Worm (Caenorhabditis elegans): ENCODE measurements around the gene ctg-2.

Gene ctg-2

ce11 chrII:8488123-8488522 lies 26.7 kb upstream of the ctg-2 start:
- TF ChIP-seq dao-5 (tag; optimal IDR thresholded peaks at IDR 0.05): no peak
- no peak for TF ChIP-seq him-1 (tag; optimal IDR thresholded peaks at IDR 0.05)
- no peak for TF ChIP-seq W03F9.2 (tag; optimal IDR thresholded peaks at IDR 0.05)

ce11 chrII:8494228-8494717 lies 20.6 kb upstream of the ctg-2 start, which contains the start of gene M05D6.9:
Gene M05D6.9, plus strand, starts transcription at chrII:8494278.
- TF ChIP-seq W03F9.2 (tag; optimal IDR thresholded peaks at IDR 0.05): no peak
- no peak for TF ChIP-seq him-1 (tag; optimal IDR thresholded peaks at IDR 0.05)
- no peak for TF ChIP-seq dao-5 (tag; optimal IDR thresholded peaks at IDR 0.05)

DNA sequence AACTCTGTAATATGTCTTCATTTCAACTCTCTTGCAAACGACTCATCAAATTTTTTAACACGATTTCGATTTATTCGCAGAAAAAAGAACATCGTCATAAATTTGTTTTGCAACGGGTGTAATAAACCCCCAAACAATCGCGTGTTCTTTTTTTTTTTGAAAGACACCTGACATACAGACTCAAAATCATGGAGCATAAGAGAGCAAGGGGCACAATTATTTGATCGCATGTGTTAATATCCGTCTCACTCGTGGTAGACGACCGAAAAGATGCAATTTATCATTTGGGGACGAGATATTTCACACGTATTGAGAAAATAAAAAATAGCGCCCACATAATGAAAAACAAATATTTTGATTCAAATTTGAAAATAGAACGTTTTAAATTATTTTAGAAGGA lies 18.7 kb upstream of the ctg-2 start:
- TF ChIP-seq W03F9.2 (tag; optimal IDR thresholded peaks at IDR 0.05): no peak
- no peak for TF ChIP-seq dao-5 (tag; optimal IDR thresholded peaks at IDR 0.05)
- no peak for TF ChIP-seq him-1 (tag; optimal IDR thresholded peaks at IDR 0.05)

DNA sequence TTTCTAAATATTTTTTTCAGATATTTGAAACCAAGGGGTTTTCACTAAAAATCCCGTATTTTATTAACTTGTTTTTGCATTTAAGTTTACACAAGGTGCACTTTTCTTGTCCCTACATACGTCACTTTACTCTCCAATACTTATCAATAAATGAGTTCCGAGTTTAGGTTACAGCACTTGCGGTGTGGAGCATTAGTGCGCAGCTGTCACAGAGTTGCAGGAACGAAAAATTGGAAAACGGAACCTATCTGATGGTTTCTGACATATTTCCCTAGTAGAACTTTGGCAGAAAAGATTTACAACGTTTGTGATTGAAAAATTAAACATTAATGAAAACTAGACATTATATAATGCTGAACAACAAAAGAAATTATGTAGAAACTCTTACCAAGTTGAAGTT lies 16.7 kb upstream of the ctg-2 start:
- TF ChIP-seq W03F9.2 (tag; optimal IDR thresholded peaks at IDR 0.05) (no peak), him-1 (tag; optimal IDR thresholded peaks at IDR 0.05) (no peak), dao-5 (tag; optimal IDR thresholded peaks at IDR 0.05) (no peak)

DNA sequence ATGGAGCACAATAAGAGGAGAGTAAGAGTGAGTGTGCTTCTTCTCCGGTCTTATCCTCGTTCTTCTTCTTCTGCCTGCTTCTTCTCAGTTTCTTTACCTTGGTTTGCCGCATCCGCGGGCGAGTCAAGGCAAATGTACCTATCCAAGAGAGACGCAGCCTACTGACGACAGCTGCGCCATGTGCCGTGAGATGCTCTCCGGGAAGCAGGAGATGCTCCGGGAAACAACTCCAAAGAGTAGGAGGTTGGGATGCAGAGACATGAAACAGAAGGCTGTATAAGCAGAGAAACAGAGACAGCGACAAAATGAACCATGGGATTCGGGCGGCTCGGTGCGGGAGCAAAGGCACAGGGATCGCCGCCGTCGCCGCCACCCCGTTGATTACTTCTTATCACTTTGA lies 15.8 kb upstream of the ctg-2 start:
- TF ChIP-seq W03F9.2 (tag; optimal IDR thresholded peaks at IDR 0.05): no peak
- no peak for TF ChIP-seq dao-5 (tag; optimal IDR thresholded peaks at IDR 0.05)
- TF ChIP-seq him-1 (tag; optimal IDR thresholded peaks at IDR 0.05): no peak

ce11 chrII:8504074-8504724 lies 10.7 kb upstream of the ctg-2 start:
- TF ChIP-seq W03F9.2 (tag; optimal IDR thresholded peaks at IDR 0.05): no peak
- TF ChIP-seq dao-5 (tag; optimal IDR thresholded peaks at IDR 0.05): no peak
- TF ChIP-seq him-1 (tag; optimal IDR thresholded peaks at IDR 0.05): no peak

ce11 chrII:8506759-8507158 lies 8.1 kb upstream of the ctg-2 start:
- no peak for TF ChIP-seq W03F9.2 (tag; optimal IDR thresholded peaks at IDR 0.05)
- no peak for TF ChIP-seq dao-5 (tag; optimal IDR thresholded peaks at IDR 0.05)
- no peak for TF ChIP-seq him-1 (tag; optimal IDR thresholded peaks at IDR 0.05)

DNA sequence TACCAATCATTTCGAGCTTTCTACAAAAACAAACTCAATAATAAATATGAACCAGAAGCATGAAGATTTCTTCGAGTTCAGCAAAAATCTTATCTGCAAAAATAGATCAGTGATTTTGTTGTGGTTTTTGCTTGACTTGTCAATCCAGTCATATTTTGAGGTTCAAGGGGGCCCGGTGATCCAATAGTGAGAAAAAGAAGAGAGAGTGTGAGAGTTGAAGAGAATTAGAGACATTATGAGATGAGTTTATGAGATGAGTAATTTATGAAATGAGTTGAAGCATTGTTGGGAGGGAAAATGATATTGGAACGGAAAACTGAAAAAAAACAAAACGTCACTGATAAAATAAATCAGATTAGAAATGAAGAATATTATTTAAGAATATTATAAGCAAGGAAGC lies 5.9 kb upstream of the ctg-2 start, which contains the start of gene T13H5.1:
TSS of gene T13H5.1 (minus strand) at position 101 of the 400 bp plus-strand sequence.
- TF ChIP-seq W03F9.2 (tag; optimal IDR thresholded peaks at IDR 0.05): no peak
- no peak for TF ChIP-seq him-1 (tag; optimal IDR thresholded peaks at IDR 0.05)
- no peak for TF ChIP-seq dao-5 (tag; optimal IDR thresholded peaks at IDR 0.05)

ce11 chrII:8515521-8515920 lies 667 bp downstream of the ctg-2 start:
- TF ChIP-seq dao-5 (tag; optimal IDR thresholded peaks at IDR 0.05) (no peak), him-1 (tag; optimal IDR thresholded peaks at IDR 0.05) (no peak), W03F9.2 (tag; optimal IDR thresholded peaks at IDR 0.05) (no peak)

DNA sequence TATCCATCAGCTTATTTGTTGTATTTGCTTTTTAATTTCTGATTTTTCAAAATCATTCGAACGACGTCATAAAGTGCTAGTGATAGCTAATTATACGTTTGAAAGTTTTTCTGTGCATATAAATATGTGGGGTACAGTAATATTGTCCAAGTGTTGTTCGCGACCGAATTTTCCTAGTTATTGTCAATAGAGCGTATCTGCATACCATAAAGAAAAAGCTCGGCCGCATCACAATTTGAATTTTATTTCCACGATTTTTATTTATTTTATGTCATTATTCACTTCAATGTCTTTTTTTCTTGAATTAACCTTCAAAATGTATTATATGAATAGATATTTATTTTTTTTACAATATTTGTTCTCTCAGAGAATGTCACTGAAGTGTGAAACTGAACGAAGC lies 1.9 kb downstream of the ctg-2 start, which contains the start of gene rnh-2:
TSS of gene rnh-2 (plus strand) at position 368 of the 400 bp plus-strand sequence.
- TF ChIP-seq him-1 (tag; optimal IDR thresholded peaks at IDR 0.05) (peak; percentile 16), W03F9.2 (tag; optimal IDR thresholded peaks at IDR 0.05) (peak; percentile 88), dao-5 (tag; optimal IDR thresholded peaks at IDR 0.05) (no peak)

DNA sequence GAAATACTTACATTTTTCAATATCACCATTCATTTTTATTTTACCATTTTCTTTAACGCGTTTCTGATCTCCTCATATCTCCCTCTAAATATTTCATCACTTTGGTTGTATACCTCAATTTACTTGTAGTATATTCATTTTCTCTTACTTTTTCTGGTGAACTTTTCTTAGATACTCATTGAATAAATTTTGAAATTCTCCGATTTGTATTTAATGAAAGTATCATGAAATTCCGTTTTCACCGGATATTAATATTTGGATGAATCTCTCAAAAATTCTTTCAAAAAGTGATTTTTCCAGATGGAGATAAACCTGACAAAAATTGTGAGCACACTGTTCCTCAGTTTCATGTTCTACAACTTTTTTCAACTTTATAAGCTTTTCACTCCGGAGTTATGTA lies 3.4 kb downstream of the ctg-2 start, which contains the start of gene T13H5.8:
TSS of gene T13H5.8 (plus strand) at position 301 of the 400 bp plus-strand sequence.
- TF ChIP-seq him-1 (tag; optimal IDR thresholded peaks at IDR 0.05) (no peak), dao-5 (tag; optimal IDR thresholded peaks at IDR 0.05) (no peak), W03F9.2 (tag; optimal IDR thresholded peaks at IDR 0.05) (no peak)

ce11 chrII:8520625-8521024 lies 5.8 kb downstream of the ctg-2 start, which contains the start of gene cht-2:
Gene cht-2, plus strand, starts transcription at chrII:8520925.
- TF ChIP-seq dao-5 (tag; optimal IDR thresholded peaks at IDR 0.05) (no peak), W03F9.2 (tag; optimal IDR thresholded peaks at IDR 0.05) (no peak)

ce11 chrII:8525133-8525736 lies 10.4 kb downstream of the ctg-2 start, which contains the start of the genes prp-9 and mrps-18B:
Gene prp-9, minus strand, starts transcription at chrII:8525396.
Gene mrps-18B, plus strand, starts transcription at chrII:8525681.
- TF ChIP-seq him-1 (tag; optimal IDR thresholded peaks at IDR 0.05) (no peak), W03F9.2 (tag; optimal IDR thresholded peaks at IDR 0.05) (peak; percentile 82)

- TF ChIP-seq dao-5 (tag; optimal IDR thresholded peaks at IDR 0.05) (no peak), him-1 (tag; optimal IDR thresholded peaks at IDR 0.05) (no peak), W03F9.2 (tag; optimal IDR thresholded peaks at IDR 0.05) (no peak)
Measured at ce11 chrII:8529176-8529698, 14.4 kb downstream of the ctg-2 start.
